Worm (Caenorhabditis elegans) whole organism, mixed stage, embryonic: ENCODE data around the gene R08B4.3.

ENCODE experiments used
- blmp-1 ChIP-seq: fragments of 150-350 bp; optimal IDR thresholded peaks from 2 replicates; lab custom pipeline; 2014; ENCODE audit warnings: missing biosample characterization, missing genetic modification characterization
- ces-1 ChIP-seq: fragments of 150-350 bp; optimal IDR thresholded peaks from 2 replicates; lab custom pipeline; 2014; ENCODE audit warnings: missing biosample characterization, missing genetic modification reagents, missing genetic modification characterization
- snpc-4 ChIP-seq: fragments of 150-350 bp; optimal IDR thresholded peaks from 2 replicates; lab custom pipeline; 2014; ENCODE audit warnings: missing biosample characterization, missing genetic modification characterization
- tbx-8 ChIP-seq: fragments of 200-800 bp; sonication (Bioruptor generic); optimal IDR thresholded peaks from 2 replicates; lab custom pipeline; 2018; ENCODE audit warnings: mild to moderate bottlenecking, missing genetic modification characterization, moderate library complexity, missing compliant biosample characterization
- unc-120 ChIP-seq: sonication (generic microtip); optimal IDR thresholded peaks from 2 replicates; lab custom pipeline; 2017; ENCODE audit warnings: missing genetic modification characterization, missing compliant biosample characterization; ENCODE audit not compliant: poor library complexity, severe bottlenecking

- TF ChIP-seq blmp-1 (tag; lab: Kevin White, UChicago): no peak
- TF ChIP-seq tbx-8 (GFP tag; lab: Kevin White, UChicago): no peak
- no peak for TF ChIP-seq unc-120 (tag; lab: Kevin White, UChicago)
- no peak for TF ChIP-seq ces-1 (GFP tag; lab: Kevin White, UChicago)
- TF ChIP-seq snpc-4 (tag; lab: Kevin White, UChicago): no peak
These were observed at the start of gene R08B4.3 for ce11 chrX:11120808-11121207.
